Fruit fly (Drosophila melanogaster) whole organism, wandering third instar larva: ENCODE measurements around the gene spri.

Experiments
- Abd-B ChIP-seq: fragments of >200 bp; optimal IDR thresholded peaks from 2 replicates; lab custom pipeline; 2017; ENCODE audit warnings: missing biosample characterization, missing genetic modification characterization
- CG9705 ChIP-seq: fragments of 200-800 bp; sonication (Bioruptor generic); optimal IDR thresholded peaks from 2 replicates; lab custom pipeline; 2018; ENCODE audit warnings: missing biosample characterization, mild to moderate bottlenecking, missing genetic modification characterization
- CrebA ChIP-seq: fragments of 200-800 bp; sonication (Bioruptor generic); optimal IDR thresholded peaks from 2 replicates; lab custom pipeline; 2016; ENCODE audit warnings: missing biosample characterization, mild to moderate bottlenecking, missing genetic modification characterization, borderline replicate concordance
- Dfd ChIP-seq: fragments of >200 bp; optimal IDR thresholded peaks from 2 replicates; lab custom pipeline; 2017; ENCODE audit warnings: missing biosample characterization, missing genetic modification characterization
- Dif ChIP-seq: fragments of 200-275, 200-300 bp; sonication (Bioruptor generic); optimal IDR thresholded peaks from 2 replicates; lab custom pipeline; 2018; ENCODE audit warnings: missing biosample characterization, missing genetic modification characterization; ENCODE audit not compliant: partially characterized antibody
- GATAd ChIP-seq: sonication (Bioruptor generic); optimal IDR thresholded peaks from 2 replicates; lab custom pipeline; 2016; ENCODE audit warnings: missing biosample characterization, missing genetic modification characterization
- HLH106 ChIP-seq: fragments of 200-800 bp; optimal IDR thresholded peaks from 3 replicates; lab custom pipeline; 2019; ENCODE audit warnings: missing biosample characterization, mild to moderate bottlenecking, missing genetic modification characterization, moderate library complexity
- Hnf4 ChIP-seq: fragments of 200-800 bp; sonication (Bioruptor generic); optimal IDR thresholded peaks from 2 replicates; lab custom pipeline; 2016; ENCODE audit warnings: missing biosample characterization, mild to moderate bottlenecking, missing genetic modification characterization
- Hr78 ChIP-seq: fragments of >200 bp; optimal IDR thresholded peaks from 2 replicates; lab custom pipeline; 2017; ENCODE audit warnings: missing biosample characterization, missing genetic modification characterization
- Hr83 ChIP-seq: fragments of 200-300 bp; sonication (Bioruptor generic); optimal IDR thresholded peaks from 2 replicates; lab custom pipeline; 2016; ENCODE audit warnings: missing biosample characterization, mild to moderate bottlenecking, missing genetic modification characterization, moderate library complexity; ENCODE audit not compliant: poor library complexity, severe bottlenecking
- Jra ChIP-seq: sonication (Bioruptor generic); optimal IDR thresholded peaks from 2 replicates; lab custom pipeline; 2016; ENCODE audit warnings: missing biosample characterization, missing genetic modification characterization
- Mio ChIP-seq: sonication (Bioruptor generic); optimal IDR thresholded peaks from 2 replicates; lab custom pipeline; 2016; ENCODE audit warnings: missing biosample characterization, missing genetic modification characterization
- Myc ChIP-seq: fragments of >200 bp; optimal IDR thresholded peaks from 2 replicates; lab custom pipeline; 2017
- N ChIP-seq: fragments of >200 bp; optimal IDR thresholded peaks from 2 replicates; lab custom pipeline; 2018; ENCODE audit warnings: missing biosample characterization, missing external identifiers, missing genetic modification characterization
- OdsH ChIP-seq: fragments of 200-800 bp; sonication (Bioruptor generic); optimal IDR thresholded peaks from 2 replicates; lab custom pipeline; 2016; ENCODE audit warnings: missing biosample characterization, mild to moderate bottlenecking, missing genetic modification characterization
- Rel ChIP-seq, 2 experiments: fragments of 200-800 bp; sonication (Bioruptor generic) in 1 of 2; optimal IDR thresholded peaks; 2 replicates in 1 of 2; 3 replicates in 1 of 2; lab custom pipeline; 2016 to 2019; ENCODE audit warnings: mild to moderate bottlenecking in 2 of 2, missing biosample characterization in 2 of 2, missing genetic modification characterization in 2 of 2, moderate library complexity in 1 of 2
- Sp1 ChIP-seq: fragments of 200-800 bp; sonication (Bioruptor generic); optimal IDR thresholded peaks from 3 replicates; lab custom pipeline; 2019; ENCODE audit warnings: missing biosample characterization, mild to moderate bottlenecking, missing genetic modification characterization, moderate library complexity
- Vsx2 ChIP-seq: fragments of 200-300, 225-300 bp; sonication (Bioruptor generic); optimal IDR thresholded peaks from 2 replicates; lab custom pipeline; 2018; ENCODE audit warnings: missing biosample characterization, missing genetic modification characterization; ENCODE audit not compliant: partially characterized antibody
- br ChIP-seq: fragments of 200-800 bp; sonication (Bioruptor generic); optimal IDR thresholded peaks from 2 replicates; lab custom pipeline; 2016; ENCODE audit warnings: missing biosample characterization, missing genetic modification characterization
- brk ChIP-seq: fragments of 200-800 bp; sonication (Bioruptor generic); optimal IDR thresholded peaks from 2 replicates; lab custom pipeline; 2016; ENCODE audit warnings: missing biosample characterization, mild to moderate bottlenecking, missing genetic modification characterization
- dl ChIP-seq, 2 experiments: fragments of 175-275, 200-275 bp in 1 of 2; fragments of 200-275 bp in 1 of 2; sonication (Bioruptor generic); optimal IDR thresholded peaks; lab custom pipeline; 2018; ENCODE audit warnings: mild to moderate bottlenecking in 2 of 2, missing biosample characterization in 2 of 2, missing genetic modification characterization in 2 of 2, moderate library complexity in 2 of 2; ENCODE audit not compliant: partially characterized antibody in 2 of 2, insufficient read depth in 1 of 2
- dmrt93B ChIP-seq: fragments of 200-800 bp; sonication (Bioruptor generic); optimal IDR thresholded peaks from 2 replicates; lab custom pipeline; 2018; ENCODE audit warnings: missing biosample characterization, mild to moderate bottlenecking, missing genetic modification characterization
- dsf ChIP-seq: sonication (Bioruptor generic); optimal IDR thresholded peaks from 2 replicates; lab custom pipeline; 2016; ENCODE audit warnings: missing biosample characterization, missing genetic modification characterization, borderline replicate concordance
- ey ChIP-seq: fragments of 200-800 bp; sonication (Bioruptor generic); optimal IDR thresholded peaks from 2 replicates; lab custom pipeline; 2016; ENCODE audit warnings: missing biosample characterization, missing genetic modification characterization
- foxo ChIP-seq, 2 experiments: fragments of 200-800 bp; sonication (Bioruptor generic); optimal IDR thresholded peaks; 2 replicates in 1 of 2; 3 replicates in 1 of 2; lab custom pipeline; 2016 to 2017; ENCODE audit warnings: missing biosample characterization in 2 of 2, missing genetic modification characterization in 2 of 2
- fru ChIP-seq: fragments of 200-800 bp; sonication (Bioruptor generic); optimal IDR thresholded peaks from 3 replicates; lab custom pipeline; 2016; ENCODE audit warnings: missing biosample characterization, mild to moderate bottlenecking, missing genetic modification characterization
- h ChIP-seq: fragments of 200-800 bp; sonication (Bioruptor generic); optimal IDR thresholded peaks from 3 replicates; lab custom pipeline; 2016; ENCODE audit warnings: missing biosample characterization, mild to moderate bottlenecking, missing genetic modification characterization
- jim ChIP-seq: fragments of 175-275, 200-325 bp; sonication (Bioruptor generic); optimal IDR thresholded peaks from 2 replicates; lab custom pipeline; 2016; ENCODE audit warnings: missing biosample characterization, mild to moderate bottlenecking, missing genetic modification characterization
- lola ChIP-seq: fragments of >200 bp; optimal IDR thresholded peaks from 2 replicates; lab custom pipeline; 2017; ENCODE audit warnings: missing biosample characterization, missing genetic modification characterization
- pan ChIP-seq: fragments of >200 bp; optimal IDR thresholded peaks from 2 replicates; lab custom pipeline; 2017
- psq ChIP-seq: fragments of 200-800 bp; sonication (Bioruptor generic); optimal IDR thresholded peaks from 3 replicates; lab custom pipeline; 2017; ENCODE audit warnings: missing biosample characterization, mild to moderate bottlenecking, missing genetic modification characterization, moderate library complexity
- rgr ChIP-seq: fragments of 200-800 bp; sonication (Bioruptor generic); optimal IDR thresholded peaks from 3 replicates; lab custom pipeline; 2016; ENCODE audit warnings: missing biosample characterization, mild to moderate bottlenecking, missing genetic modification characterization
- sage ChIP-seq: fragments of 200-800 bp; sonication (Bioruptor generic); optimal IDR thresholded peaks from 2 replicates; lab custom pipeline; 2016; ENCODE audit warnings: missing biosample characterization, mild to moderate bottlenecking, missing genetic modification characterization
- sv ChIP-seq: fragments of 200-800 bp; sonication (Bioruptor generic); optimal IDR thresholded peaks from 3 replicates; lab custom pipeline; 2016; ENCODE audit warnings: missing biosample characterization, missing genetic modification characterization
- usp ChIP-seq: fragments of >200 bp; optimal IDR thresholded peaks from 2 replicates; lab custom pipeline; 2017; ENCODE audit warnings: missing biosample characterization, missing genetic modification characterization
- woc ChIP-seq: sonication (Bioruptor generic); optimal IDR thresholded peaks from 2 replicates; lab custom pipeline; 2016; ENCODE audit warnings: missing biosample characterization, mild to moderate bottlenecking, missing genetic modification characterization

Gene spri

DNA sequence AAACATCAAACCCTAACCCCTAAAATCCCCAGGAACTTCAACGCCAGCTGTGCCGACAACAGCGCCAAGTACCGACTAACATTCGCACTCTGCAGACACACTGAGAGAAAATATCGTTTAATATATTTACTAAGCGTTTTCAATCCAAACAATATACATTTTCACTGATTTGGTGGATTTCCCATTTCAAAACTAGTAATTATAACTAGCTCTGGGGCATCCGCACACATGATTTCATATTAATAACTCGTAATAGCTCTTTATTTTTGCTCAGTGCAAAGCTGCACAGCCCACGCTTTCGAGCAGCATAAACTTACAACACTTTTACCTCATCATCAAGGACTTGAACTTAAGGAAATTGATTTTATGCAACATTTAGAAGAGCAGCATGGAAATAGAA, 21.1 kb downstream of the spri start:
- TF ChIP-seq jim (GFP tag; lab: Kevin White, UChicago), result no peak
- no peak for TF ChIP-seq br (GFP tag; lab: Kevin White, UChicago)
- TF ChIP-seq sv (GFP tag; lab: Kevin White, UChicago), result no peak
- no peak for TF ChIP-seq h (GFP tag; lab: Kevin White, UChicago)
- no peak for TF ChIP-seq Mio (GFP tag; lab: Kevin White, UChicago)
- no peak for TF ChIP-seq N
- no peak for TF ChIP-seq foxo (GFP tag; optimal IDR thresholded peaks at IDR 0.05; lab: Kevin White, UChicago)
- TF ChIP-seq fru (GFP tag; lab: Kevin White, UChicago), result no peak
- no peak for TF ChIP-seq Abd-B (GFP tag; lab: Kevin White, UChicago)
- no peak for TF ChIP-seq Dif

DNA sequence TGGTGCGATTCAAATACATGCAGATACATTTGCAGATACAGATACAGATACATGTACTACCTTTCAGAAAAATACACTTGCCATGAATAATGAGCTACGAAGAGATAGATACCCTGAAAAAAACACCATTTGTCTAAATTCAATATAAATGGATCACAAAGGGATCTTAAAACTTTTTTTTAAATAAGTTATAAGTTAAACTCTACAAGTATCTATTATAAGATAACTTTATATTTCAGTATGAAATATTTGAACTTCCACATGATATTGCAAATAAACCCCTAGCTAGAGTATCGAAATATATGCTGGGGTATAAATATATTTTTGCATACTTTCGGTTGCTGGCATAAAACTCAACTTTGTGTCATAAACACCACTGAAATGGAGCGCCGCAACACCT, 23.8 kb downstream of the spri start:
- TF ChIP-seq usp (GFP tag; lab: Kevin White, UChicago), result no peak
- no peak for TF ChIP-seq sv (GFP tag; lab: Kevin White, UChicago)
- TF ChIP-seq dmrt93B (GFP tag; lab: Kevin White, UChicago), result peak; percentile 20
- TF ChIP-seq Hnf4 (GFP tag; lab: Kevin White, UChicago), result peak; percentile 20
- no peak for TF ChIP-seq sage
- peak; percentile 62 for TF ChIP-seq HLH106
- peak; percentile 30 for TF ChIP-seq brk (GFP tag; lab: Kevin White, UChicago)
- TF ChIP-seq jim (GFP tag; lab: Kevin White, UChicago), result no peak
- TF ChIP-seq foxo (GFP tag; optimal IDR thresholded peaks at IDR 0.05; lab: Kevin White, UChicago), result peak in 1 of 2 experiments; percentile 71
- no peak for TF ChIP-seq Abd-B (GFP tag; lab: Kevin White, UChicago)
- TF ChIP-seq dl (GFP tag; optimal IDR thresholded peaks at IDR 0.05; lab: Kevin White, UChicago; ENCODE audit: insufficient read depth in 1 of 2, partially characterized antibody in 2 of 2), result no peak
- no peak for TF ChIP-seq pan (lab: Kevin White, UChicago)
- no peak for TF ChIP-seq Hr78 (GFP tag; lab: Kevin White, UChicago)
- TF ChIP-seq OdsH (GFP tag; lab: Kevin White, UChicago), result peak; percentile 63
- TF ChIP-seq br (GFP tag; lab: Kevin White, UChicago), result no peak
- TF ChIP-seq rgr, result peak; percentile 74
- TF ChIP-seq N, result peak; percentile 31
- TF ChIP-seq ey (GFP tag; lab: Kevin White, UChicago), result peak; percentile 36
- no peak for TF ChIP-seq Dif
- TF ChIP-seq Hr83 (GFP tag; lab: Kevin White, UChicago), result no peak
- peak; percentile 52 for TF ChIP-seq woc
- TF ChIP-seq GATAd (GFP tag; lab: Kevin White, UChicago), result no peak
- TF ChIP-seq dsf (GFP tag; lab: Kevin White, UChicago), result no peak
- no peak for TF ChIP-seq CG9705
- TF ChIP-seq fru (GFP tag; lab: Kevin White, UChicago), result peak; percentile 54
- peak; percentile 37 for TF ChIP-seq Myc (lab: Kevin White, UChicago)
- no peak for TF ChIP-seq Mio (GFP tag; lab: Kevin White, UChicago)
- TF ChIP-seq Sp1 (GFP tag; lab: Kevin White, UChicago), result peak; percentile 51
- TF ChIP-seq Vsx2 (GFP tag; lab: Kevin White, UChicago), result no peak
- no peak for TF ChIP-seq Rel (GFP tag; optimal IDR thresholded peaks at IDR 0.05; lab: Kevin White, UChicago)
- no peak for TF ChIP-seq Rel (tag; optimal IDR thresholded peaks at IDR 0.05; lab: Kevin White, UChicago)
- no peak for TF ChIP-seq Jra
- no peak for TF ChIP-seq lola (GFP tag; lab: Kevin White, UChicago)
- TF ChIP-seq Dfd (GFP tag; lab: Kevin White, UChicago), result no peak
- no peak for TF ChIP-seq CrebA
- peak; percentile 63 for TF ChIP-seq h (GFP tag; lab: Kevin White, UChicago)
- TF ChIP-seq psq (GFP tag; lab: Kevin White, UChicago), result peak; percentile 56

DNA sequence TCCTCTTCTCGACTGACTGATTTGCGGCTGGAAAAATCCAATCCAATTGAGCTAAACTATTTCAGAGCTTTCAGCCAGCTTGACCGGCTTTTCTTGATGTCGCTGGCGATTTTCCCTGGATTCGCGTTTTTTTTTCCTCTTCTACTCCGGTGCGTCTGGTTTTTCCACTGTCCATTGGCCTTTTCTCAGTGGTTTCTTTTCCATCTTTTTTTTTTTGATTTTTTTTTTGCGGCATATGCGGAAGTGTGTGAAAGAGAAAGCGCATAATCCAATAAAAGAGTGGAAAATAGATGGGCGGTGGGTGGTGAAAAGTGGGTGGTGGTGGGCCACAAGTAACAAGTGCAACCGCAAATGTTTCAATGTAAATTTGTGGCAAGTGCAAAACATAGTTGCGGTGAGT, 27.2 kb downstream of the spri start:
- TF ChIP-seq woc (no peak), rgr (no peak), Hr83 (GFP tag; lab: Kevin White, UChicago) (no peak), dl (GFP tag; optimal IDR thresholded peaks at IDR 0.05; lab: Kevin White, UChicago; ENCODE audit: insufficient read depth in 1 of 2, partially characterized antibody in 2 of 2) (no peak), Jra (no peak), Hr78 (GFP tag; lab: Kevin White, UChicago) (no peak), psq (GFP tag; lab: Kevin White, UChicago) (no peak), usp (GFP tag; lab: Kevin White, UChicago) (no peak), Sp1 (GFP tag; lab: Kevin White, UChicago) (no peak), Myc (lab: Kevin White, UChicago) (no peak)
